Worm (Caenorhabditis elegans): Measurements from ENCODE around the gene C08E8.11.
"Not testable (repeated sequence)": the region's sequence is repeated elsewhere in the genome, so short reads cannot be mapped to it uniquely, and the experiment has no call there.

Gene C08E8.11

ce11 chrV:18350721-18351120 lies at the start of gene C08E8.11:
TSS of gene C08E8.11 (plus strand) at chrV:18351021.
- no peak for TF ChIP-seq sptf-1 (tag; optimal IDR thresholded peaks at IDR 0.05)
- TF ChIP-seq hlh-1 (tag; optimal IDR thresholded peaks at IDR 0.05) = no peak
- no peak for TF ChIP-seq elt-1 (tag; optimal IDR thresholded peaks at IDR 0.05; ENCODE audit: borderline replicate concordance, insufficient read depth)
- no peak for TF ChIP-seq ham-2 (GFP tag; optimal IDR thresholded peaks at IDR 0.05)
- no peak for TF ChIP-seq unc-39 (tag; optimal IDR thresholded peaks at IDR 0.05)
- TF ChIP-seq ceh-39 (tag; optimal IDR thresholded peaks at IDR 0.05) = no peak
- no peak for TF ChIP-seq ceh-83 (GFP tag; optimal IDR thresholded peaks at IDR 0.05)
- TF ChIP-seq nhr-237 (tag; optimal IDR thresholded peaks at IDR 0.05) = no peak
- no peak for TF ChIP-seq nhr-28 (tag; optimal IDR thresholded peaks at IDR 0.05)
- no peak for TF ChIP-seq drap-1 (GFP tag; optimal IDR thresholded peaks at IDR 0.05)
- no peak for TF ChIP-seq nhr-12 (tag; optimal IDR thresholded peaks at IDR 0.05)
- no peak for TF ChIP-seq ceh-43 (GFP tag; optimal IDR thresholded peaks at IDR 0.05)
- TF ChIP-seq nhr-2 (tag; optimal IDR thresholded peaks at IDR 0.05) = no peak

- not testable (repeated sequence) for TF ChIP-seq lin-32 (GFP tag; optimal IDR thresholded peaks at IDR 0.05); unc-39 (tag; optimal IDR thresholded peaks at IDR 0.05); nhr-2 (tag; optimal IDR thresholded peaks at IDR 0.05)
Observed at ce11 chrV:18302414-18302813, 48.4 kb upstream of the C08E8.11 start, which contains the start of gene Y51A2A.6. TSS of gene Y51A2A.6 (plus strand) at chrV:18302714.

ce11 chrV:18318312-18318711 lies 32.5 kb upstream of the C08E8.11 start, which contains the start of gene fbxb-119:
TSS of gene fbxb-119 (plus strand) at chrV:18318612.
- TF ChIP-seq nhr-237 (tag; optimal IDR thresholded peaks at IDR 0.05) (no peak), mab-5 (tag; optimal IDR thresholded peaks at IDR 0.05) (no peak), ceh-39 (tag; optimal IDR thresholded peaks at IDR 0.05) (no peak), lin-32 (GFP tag; optimal IDR thresholded peaks at IDR 0.05) (no peak), sptf-1 (tag; optimal IDR thresholded peaks at IDR 0.05) (no peak), flh-1 (GFP tag; optimal IDR thresholded peaks at IDR 0.05) (no peak), snpc-4 (tag; optimal IDR thresholded peaks at IDR 0.05) (no peak), unc-62 (GFP tag; optimal IDR thresholded peaks at IDR 0.05) (no peak)

- TF ChIP-seq zip-8 (tag; optimal IDR thresholded peaks at IDR 0.05) (no peak), drap-1 (GFP tag; optimal IDR thresholded peaks at IDR 0.05) (no peak), unc-62 (GFP tag; optimal IDR thresholded peaks at IDR 0.05) (no peak)
Observed at ce11 chrV:18323231-18323630, 27.6 kb upstream of the C08E8.11 start, which contains the start of gene B0462.5. TSS of gene B0462.5 (minus strand) at chrV:18323331.

ce11 chrV:18324525-18324924 lies 26.3 kb upstream of the C08E8.11 start:
- no peak for TF ChIP-seq ham-2 (GFP tag; optimal IDR thresholded peaks at IDR 0.05)
- no peak for TF ChIP-seq nhr-237 (tag; optimal IDR thresholded peaks at IDR 0.05)
- TF ChIP-seq nhr-2 (tag; optimal IDR thresholded peaks at IDR 0.05) = no peak
- no peak for TF ChIP-seq ceh-39 (tag; optimal IDR thresholded peaks at IDR 0.05)
- TF ChIP-seq drap-1 (GFP tag; optimal IDR thresholded peaks at IDR 0.05) = no peak
- no peak for TF ChIP-seq sem-2 (GFP tag; optimal IDR thresholded peaks at IDR 0.05)
- TF ChIP-seq blmp-1 (tag; optimal IDR thresholded peaks at IDR 0.05) = no peak
- no peak for TF ChIP-seq unc-120 (tag; optimal IDR thresholded peaks at IDR 0.05; ENCODE audit: poor library complexity, severe bottlenecking)

- TF ChIP-seq bed-3 (GFP tag; optimal IDR thresholded peaks at IDR 0.05) = no peak
- no peak for TF ChIP-seq ces-1 (GFP tag; optimal IDR thresholded peaks at IDR 0.05)
- TF ChIP-seq mab-5 (tag; optimal IDR thresholded peaks at IDR 0.05) = no peak
- no peak for TF ChIP-seq ceh-39 (tag; optimal IDR thresholded peaks at IDR 0.05)
- no peak for TF ChIP-seq blmp-1 (tag; optimal IDR thresholded peaks at IDR 0.05)
- TF ChIP-seq sem-2 (GFP tag; optimal IDR thresholded peaks at IDR 0.05) = no peak
- no peak for TF ChIP-seq M03D4.4 (tag; optimal IDR thresholded peaks at IDR 0.05)
- no peak for TF ChIP-seq flh-1 (GFP tag; optimal IDR thresholded peaks at IDR 0.05)
- no peak for TF ChIP-seq drap-1 (GFP tag; optimal IDR thresholded peaks at IDR 0.05)
- no peak for TF ChIP-seq unc-62 (GFP tag; optimal IDR thresholded peaks at IDR 0.05)
- TF ChIP-seq mep-1 (tag; optimal IDR thresholded peaks at IDR 0.05) = no peak
- TF ChIP-seq lsy-2 (tag; optimal IDR thresholded peaks at IDR 0.05) = no peak
- no peak for TF ChIP-seq nhr-76 (tag; optimal IDR thresholded peaks at IDR 0.05)
- no peak for TF ChIP-seq nhr-28 (tag; optimal IDR thresholded peaks at IDR 0.05)
- TF ChIP-seq hlh-1 (tag; optimal IDR thresholded peaks at IDR 0.05) = no peak
- no peak for TF ChIP-seq ceh-83 (GFP tag; optimal IDR thresholded peaks at IDR 0.05)
Observed at ce11 chrV:18331086-18331485, 19.7 kb upstream of the C08E8.11 start, which contains the start of gene B0462.4. TSS of gene B0462.4 (minus strand) at chrV:18331186.
